Fruit fly (Drosophila melanogaster) whole organism, embryonic: ENCODE results near the gene CG46427.

Source experiments
- BEAF-32 ChIP-seq: fragments of 200-800 bp; sonication (Bioruptor generic); optimal IDR thresholded peaks from 3 replicates; lab custom pipeline; 2017; ENCODE audit warnings: missing biosample characterization, missing genetic modification characterization, mild to moderate bottlenecking, moderate library complexity, missing genetic modification reagents
- Bgb ChIP-seq: fragments of 200-800 bp; sonication (Bioruptor generic); IDR thresholded peaks from 2 replicates; pipeline ENCODE4 v1.3.6; 2022; ENCODE audit warnings: missing biosample characterization, missing genetic modification characterization; ENCODE audit not compliant: partially characterized antibody
- BtbVII ChIP-seq: fragments of 200-800 bp; sonication (Bioruptor generic); optimal IDR thresholded peaks from 3 replicates; lab custom pipeline; 2017; ENCODE audit warnings: missing biosample characterization, mild to moderate bottlenecking, missing genetic modification characterization
- CG12391 ChIP-seq: fragments of 200-800 bp; sonication (Bioruptor generic); optimal IDR thresholded peaks from 3 replicates; lab custom pipeline; 2018; ENCODE audit warnings: missing biosample characterization, mild to moderate bottlenecking, missing genetic modification characterization, moderate library complexity
- CG15479 ChIP-seq: fragments of 200-800 bp; sonication (Bioruptor generic); optimal IDR thresholded peaks from 3 replicates; lab custom pipeline; 2019; ENCODE audit warnings: missing biosample characterization, mild to moderate bottlenecking, missing genetic modification characterization, moderate library complexity
- CG15696 ChIP-seq: fragments of 200-800 bp; sonication (Bioruptor generic); optimal IDR thresholded peaks from 2 replicates; lab custom pipeline; 2019; ENCODE audit warnings: missing biosample characterization, mild to moderate bottlenecking, missing genetic modification characterization, moderate library complexity
- CG16815 ChIP-seq: fragments of 200-800 bp; sonication (Bioruptor generic); optimal IDR thresholded peaks from 3 replicates; lab custom pipeline; 2017; ENCODE audit warnings: missing biosample characterization, mild to moderate bottlenecking, missing genetic modification characterization
- CG17568 ChIP-seq: fragments of 200-800 bp; sonication (Bioruptor generic); optimal IDR thresholded peaks from 2 replicates; lab custom pipeline; 2018; ENCODE audit warnings: missing biosample characterization, mild to moderate bottlenecking, missing genetic modification characterization, moderate library complexity
- CG18764 ChIP-seq: fragments of 200-800 bp; sonication (Bioruptor generic); optimal IDR thresholded peaks from 3 replicates; lab custom pipeline; 2016; ENCODE audit warnings: missing biosample characterization, missing genetic modification characterization
- CG32767 ChIP-seq: fragments of 200-800 bp; sonication (Bioruptor generic); IDR thresholded peaks from 2 replicates; pipeline ENCODE4 v1.3.6; 2022; ENCODE audit warnings: missing biosample characterization, missing genetic modification characterization
- CG42726 ChIP-seq: fragments of 200-800 bp; sonication (Bioruptor generic); IDR thresholded peaks from 2 replicates; pipeline ENCODE4 v1.3.6; 2022; ENCODE audit warnings: missing biosample characterization, missing genetic modification characterization; ENCODE audit not compliant: partially characterized antibody
- CG6272 ChIP-seq: fragments of 200-800 bp; sonication (Bioruptor generic); IDR thresholded peaks from 2 replicates; pipeline ENCODE4 v1.3.6; 2022; ENCODE audit warnings: missing biosample characterization, missing genetic modification characterization
- CG7963 ChIP-seq: fragments of 200-800 bp; sonication (Bioruptor generic); IDR thresholded peaks from 3 replicates; pipeline ENCODE4 v1.3.6; 2022; ENCODE audit warnings: missing biosample characterization, missing genetic modification characterization; ENCODE audit not compliant: partially characterized antibody
- E2f2 ChIP-seq: fragments of 200-800 bp; sonication (Bioruptor generic); IDR thresholded peaks from 2 replicates; pipeline ENCODE4 v1.3.6; 2022; ENCODE audit warnings: missing biosample characterization, missing genetic modification characterization
- Ets97D ChIP-seq: fragments of 200-800 bp; sonication (Bioruptor generic); optimal IDR thresholded peaks from 3 replicates; lab custom pipeline; 2016; ENCODE audit warnings: missing biosample characterization, missing genetic modification characterization
- Hr39 ChIP-seq: fragments of >200 bp; optimal IDR thresholded peaks from 2 replicates; lab custom pipeline; 2017
- Hsf ChIP-seq: fragments of 200-800 bp; sonication (Bioruptor generic); optimal IDR thresholded peaks from 3 replicates; lab custom pipeline; 2016; ENCODE audit warnings: missing biosample characterization, missing genetic modification characterization
- Kr ChIP-seq: fragments of 200-800 bp; sonication (Bioruptor generic); optimal IDR thresholded peaks from 2 replicates; lab custom pipeline; 2017; ENCODE audit warnings: missing biosample characterization, mild to moderate bottlenecking, missing genetic modification characterization
- Med ChIP-seq: fragments of 200-800 bp; sonication (Bioruptor generic); peaks from one replicate; lab custom pipeline; 2016; ENCODE audit warnings: missing biosample characterization, missing genetic modification characterization, mild to moderate bottlenecking, inconsistent platforms, moderate library complexity
- Side ChIP-seq: fragments of 200-800 bp; sonication (Bioruptor generic); optimal IDR thresholded peaks from 2 replicates; lab custom pipeline; 2016; ENCODE audit warnings: missing biosample characterization, missing genetic modification characterization
- Sry-β ChIP-seq: fragments of 200-800 bp; sonication (Bioruptor generic); optimal IDR thresholded peaks from 2 replicates; lab custom pipeline; 2018; ENCODE audit warnings: missing biosample characterization, mild to moderate bottlenecking, missing genetic modification characterization, moderate library complexity
- Stat92E ChIP-seq, 3 experiments: fragments of >200 bp in 2 of 3; fragments of 200-800 bp in 1 of 3; sonication (Bioruptor generic) in 1 of 3; optimal IDR thresholded peaks; 2 replicates each; lab custom pipeline; 2017 to 2019; ENCODE audit warnings: missing biosample characterization in 3 of 3, missing genetic modification characterization in 3 of 3, mild to moderate bottlenecking in 1 of 3, moderate library complexity in 1 of 3
- chinmo ChIP-seq: fragments of 200-800 bp; sonication (Bioruptor generic); IDR thresholded peaks from 4 replicates; pipeline ENCODE4 v1.3.6; 2022; ENCODE audit warnings: missing biosample characterization, missing genetic modification characterization; ENCODE audit not compliant: partially characterized antibody
- disco-r ChIP-seq: fragments of 200-800 bp; sonication (Bioruptor generic); optimal IDR thresholded peaks from 2 replicates; lab custom pipeline; 2016; ENCODE audit warnings: missing biosample characterization, missing genetic modification characterization
- dmrt99B ChIP-seq: fragments of 200-800 bp; sonication (Bioruptor generic); optimal IDR thresholded peaks from 2 replicates; lab custom pipeline; 2018; ENCODE audit warnings: missing biosample characterization, mild to moderate bottlenecking, missing genetic modification characterization, moderate library complexity
- exex ChIP-seq: fragments of 200-800 bp; sonication (Bioruptor generic); optimal IDR thresholded peaks from 4 replicates; lab custom pipeline; 2018; ENCODE audit warnings: missing biosample characterization, mild to moderate bottlenecking, missing genetic modification characterization, moderate library complexity
- gcm ChIP-seq: fragments of 200-800 bp; sonication (Bioruptor generic); optimal IDR thresholded peaks from 2 replicates; lab custom pipeline; 2019; ENCODE audit warnings: missing biosample characterization, mild to moderate bottlenecking, missing genetic modification characterization, moderate library complexity
- ind ChIP-seq: fragments of 200-800 bp; sonication (Bioruptor generic); optimal IDR thresholded peaks from 3 replicates; lab custom pipeline; 2016; ENCODE audit warnings: missing biosample characterization, missing genetic modification characterization
- jumu ChIP-seq: fragments of 200-800 bp; sonication (Bioruptor generic); optimal IDR thresholded peaks from 3 replicates; lab custom pipeline; 2016; ENCODE audit warnings: missing biosample characterization, missing genetic modification characterization
- ken ChIP-seq: fragments of 200-800 bp; sonication (Bioruptor generic); IDR thresholded peaks from 3 replicates; pipeline ENCODE4 v1.3.6; 2022; ENCODE audit warnings: missing biosample characterization, missing genetic modification characterization
- knrl ChIP-seq: fragments of 200-800 bp; sonication (Bioruptor generic); IDR thresholded peaks from 3 replicates; pipeline ENCODE4 v1.3.6; 2022; ENCODE audit warnings: missing biosample characterization, missing genetic modification characterization; ENCODE audit not compliant: partially characterized antibody
- lov ChIP-seq, 2 experiments: fragments of 200-800 bp in 1 of 2; fragments of >200 bp in 1 of 2; sonication (Bioruptor generic) in 1 of 2; IDR thresholded peaks in 1 of 2; optimal IDR thresholded peaks in 1 of 2; 2 replicates in 1 of 2; 3 replicates in 1 of 2; pipeline versions ENCODE4 v1.3.6 to Lab custom; 2017 to 2022; ENCODE audit warnings: missing biosample characterization in 1 of 2, missing genetic modification characterization in 1 of 2
- nerfin-1 ChIP-seq: fragments of 200-800 bp; sonication (Bioruptor generic); optimal IDR thresholded peaks from 3 replicates; lab custom pipeline; 2019; ENCODE audit warnings: missing biosample characterization, mild to moderate bottlenecking, missing genetic modification characterization, moderate library complexity
- nmo ChIP-seq: fragments of 200-800 bp; sonication (Bioruptor generic); optimal IDR thresholded peaks from 2 replicates; lab custom pipeline; 2018; ENCODE audit warnings: missing biosample characterization, mild to moderate bottlenecking, missing genetic modification characterization, moderate library complexity
- onecut ChIP-seq: fragments of 200-800 bp; sonication (Bioruptor generic); IDR thresholded peaks from 2 replicates; pipeline ENCODE4 v1.3.6; 2022; ENCODE audit warnings: missing biosample characterization, missing genetic modification characterization
- pnt ChIP-seq: fragments of 200-800 bp; sonication (Bioruptor generic); optimal IDR thresholded peaks from 3 replicates; lab custom pipeline; 2016; ENCODE audit warnings: missing biosample characterization, missing genetic modification characterization
- sens ChIP-seq: fragments of 200-800 bp; sonication (Bioruptor generic); peaks from one replicate; lab custom pipeline; 2016; ENCODE audit warnings: missing biosample characterization, missing genetic modification characterization
- slp2 ChIP-seq: fragments of 200-800 bp; sonication (Bioruptor generic); optimal IDR thresholded peaks from 2 replicates; lab custom pipeline; 2016; ENCODE audit warnings: missing biosample characterization, missing genetic modification characterization
- sna ChIP-seq: fragments of 200-800 bp; sonication (Bioruptor generic); IDR thresholded peaks from 2 replicates; pipeline ENCODE4 v1.3.6; 2022; ENCODE audit warnings: missing biosample characterization, missing genetic modification characterization; ENCODE audit not compliant: partially characterized antibody
- wdn ChIP-seq: fragments of 200-800 bp; sonication (Bioruptor generic); IDR thresholded peaks from 2 replicates; pipeline ENCODE4 v1.3.6; 2022; ENCODE audit warnings: missing biosample characterization, missing genetic modification characterization
- zen2 ChIP-seq: fragments of 200-800 bp; sonication (Bioruptor generic); IDR thresholded peaks from 3 replicates; pipeline ENCODE4 v1.3.6; 2022; ENCODE audit warnings: missing biosample characterization, missing genetic modification characterization; ENCODE audit not compliant: partially characterized antibody

Gene CG46427

DNA sequence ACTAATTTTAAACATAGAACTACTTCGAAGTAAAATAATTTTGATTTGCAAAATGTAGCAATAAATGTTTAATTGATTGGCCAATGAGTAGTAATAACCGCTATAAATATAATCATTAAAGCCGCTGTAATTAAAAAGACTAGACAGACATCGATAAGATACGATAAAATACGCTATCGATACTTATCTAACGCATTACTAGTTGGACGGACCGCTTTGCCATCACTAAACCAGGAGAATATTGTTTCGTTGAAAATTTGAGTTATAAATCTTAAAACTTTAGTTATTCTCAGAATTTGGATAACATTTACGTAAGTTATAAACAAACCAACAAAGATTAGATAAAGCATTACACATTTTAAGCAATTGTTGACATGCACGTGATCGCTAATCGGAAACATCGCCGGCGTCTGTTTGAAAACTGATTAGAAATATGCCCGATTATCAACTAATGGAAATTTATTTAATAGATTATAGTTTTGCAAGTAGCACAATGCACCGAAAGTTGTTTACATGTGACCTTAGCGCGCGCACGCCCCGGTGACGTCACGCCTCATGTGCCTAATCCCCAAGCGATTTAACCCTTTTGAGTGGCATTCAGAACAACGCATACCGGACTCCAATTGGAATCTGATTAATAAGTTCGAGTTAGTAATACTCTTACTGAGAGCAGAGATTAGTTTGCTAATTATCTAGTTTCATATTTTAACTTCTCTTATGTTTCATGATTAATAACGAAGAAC lies 633 bp upstream of the CG46427 start, which contains the start of gene Desat1 (continued):
- peak; percentile 90 for TF ChIP-seq knrl (GFP tag; lab: Robert Waterston, UW)
- TF ChIP-seq Side (GFP tag; lab: Kevin White, UChicago): no peak
- TF ChIP-seq Hsf: no peak
- peak; percentile 20 for TF ChIP-seq CG12391 (tag; lab: Kevin White, UChicago)
- no peak for TF ChIP-seq lov (optimal IDR thresholded peaks at IDR 0.05; lab: Kevin White, UChicago)
- TF ChIP-seq lov (GFP tag; IDR thresholded peaks at IDR 0.05; lab: Robert Waterston, UW): no peak
- peak; percentile 93 for TF ChIP-seq sna (GFP tag; lab: Robert Waterston, UW)
- no peak for TF ChIP-seq slp2 (GFP tag; lab: Kevin White, UChicago)
- TF ChIP-seq sens (GFP tag; lab: Kevin White, UChicago): peak; percentile 69
- TF ChIP-seq Sry-β: peak; percentile 55
- TF ChIP-seq gcm (GFP tag; lab: Kevin White, UChicago): peak; percentile 27
- peak; percentile 19 for TF ChIP-seq nerfin-1 (tag; lab: Kevin White, UChicago)
- peak; percentile 49; the same call in 1 of the 2 replicates for TF ChIP-seq E2f2 (GFP tag; lab: Robert Waterston, UW)
- TF ChIP-seq dmrt99B (tag; lab: Kevin White, UChicago): no peak
- TF ChIP-seq Med (GFP tag; lab: Kevin White, UChicago): peak; percentile 72
- TF ChIP-seq Ets97D (GFP tag; lab: Kevin White, UChicago): peak; percentile 51
- TF ChIP-seq disco-r (GFP tag; lab: Kevin White, UChicago): no peak
- TF ChIP-seq Kr (GFP tag; lab: Kevin White, UChicago): peak; percentile 98
- TF ChIP-seq nmo (GFP tag; lab: Kevin White, UChicago): peak; percentile 22
- peak in 1 of 3 experiments; percentile 41 for TF ChIP-seq Stat92E (GFP tag; optimal IDR thresholded peaks at IDR 0.05; lab: Kevin White, UChicago)
- peak; percentile 58; the same call in 1 of the 2 replicates for TF ChIP-seq CG42726 (GFP tag; lab: Robert Waterston, UW)
- TF ChIP-seq BEAF-32: peak; percentile 88
- TF ChIP-seq BtbVII (GFP tag; lab: Kevin White, UChicago): peak; percentile 46
- TF ChIP-seq chinmo (GFP tag; lab: Robert Waterston, UW): peak; percentile 89; the same call in 3 of the 4 replicates
- no peak for TF ChIP-seq jumu (GFP tag; lab: Kevin White, UChicago)
- peak; percentile 82 for TF ChIP-seq exex (tag; lab: Kevin White, UChicago)
- no peak for TF ChIP-seq onecut (GFP tag; lab: Robert Waterston, UW)
- no peak for TF ChIP-seq CG16815 (GFP tag; lab: Kevin White, UChicago)
- TF ChIP-seq CG7963: peak; percentile 88
- TF ChIP-seq, all 482 proteins: peak for 99

DNA sequence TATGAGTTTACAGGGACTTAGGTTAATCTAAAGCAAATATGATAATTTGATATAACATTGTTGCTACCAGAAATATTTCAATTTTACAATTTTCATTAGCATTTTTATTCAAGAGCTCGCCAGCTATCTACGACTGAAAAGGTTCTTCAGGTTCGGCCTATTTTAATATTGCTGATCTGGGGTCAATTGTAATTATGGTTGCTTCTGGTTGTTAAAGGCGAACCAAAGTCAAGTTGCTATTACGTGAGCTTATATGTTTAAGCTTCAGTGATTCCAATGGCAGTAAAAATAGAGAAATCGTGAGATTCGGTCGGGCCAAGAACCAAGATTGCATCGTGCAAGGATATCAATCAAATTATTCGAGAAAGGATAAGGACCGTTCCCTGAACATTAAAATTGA lies 3.0 kb downstream of the CG46427 start, which contains the start of gene Desat2:
Desat2 (plus strand) TSS at position 301 of the 400 bp plus-strand sequence.
- TF ChIP-seq CG15479 (GFP tag; lab: Kevin White, UChicago) (no peak), CG6272 (GFP tag; lab: Robert Waterston, UW) (no peak), ind (GFP tag; lab: Kevin White, UChicago) (no peak), wdn (GFP tag; lab: Robert Waterston, UW) (no peak), CG15696 (tag; lab: Kevin White, UChicago) (no peak), CG18764 (GFP tag; lab: Kevin White, UChicago) (no peak), CG17568 (GFP tag; lab: Kevin White, UChicago) (no peak), ken (GFP tag; lab: Robert Waterston, UW) (no peak), Bgb (GFP tag; lab: Robert Waterston, UW) (no peak), CG32767 (GFP tag; lab: Robert Waterston, UW) (no peak), disco-r (GFP tag; lab: Kevin White, UChicago) (no peak), Hr39 (no peak), onecut (GFP tag; lab: Robert Waterston, UW) (no peak), pnt (GFP tag; lab: Kevin White, UChicago) (no peak), zen2 (GFP tag; lab: Robert Waterston, UW) (no peak)
